Worm (Caenorhabditis elegans): Measurements from ENCODE around the gene slc-46A.

ce11 chrIV:5288932-5289331 is 30.1 kb upstream of the slc-46A start:
- TF ChIP-seq skn-1 (tag; optimal IDR thresholded peaks at IDR 0.05) (no peak), lsy-2 (tag; optimal IDR thresholded peaks at IDR 0.05) (no peak), nhr-48 (tag; optimal IDR thresholded peaks at IDR 0.05) (no peak), lin-1 (GFP tag; IDR thresholded peaks at IDR 0.05) (no peak), lin-29 (GFP tag; IDR thresholded peaks at IDR 0.05) (no peak), fkh-10 (GFP tag; optimal IDR thresholded peaks at IDR 0.05) (no peak), snpc-4 (tag; optimal IDR thresholded peaks at IDR 0.05) (no peak), nhr-11 (tag; optimal IDR thresholded peaks at IDR 0.05) (no peak), ces-1 (GFP tag; optimal IDR thresholded peaks at IDR 0.05) (no peak), lin-15B (tag; optimal IDR thresholded peaks at IDR 0.05) (no peak)

Measured in whole organism, L4 larva.